Fruit fly (Drosophila melanogaster) whole organism, embryonic: ENCODE data around the gene SPH93.

Experiments used
- Ada2b ChIP-seq: fragments of 200-800 bp; sonication (Bioruptor generic); IDR thresholded peaks from 2 replicates; pipeline ENCODE4 v1.3.6; 2022; ENCODE audit warnings: missing biosample characterization, missing genetic modification characterization
- Adf1 ChIP-seq: fragments of 200-800 bp; sonication (Bioruptor generic); IDR thresholded peaks from 2 replicates; pipeline ENCODE4 v1.3.6; 2022; ENCODE audit warnings: missing biosample characterization, missing genetic modification characterization
- CG10654 ChIP-seq: fragments of 200-800 bp; sonication (Bioruptor generic); optimal IDR thresholded peaks from 2 replicates; lab custom pipeline; 2016; ENCODE audit warnings: missing biosample characterization, missing genetic modification characterization
- CG11093 ChIP-seq: fragments of 200-800 bp; sonication (Bioruptor generic); IDR thresholded peaks from 3 replicates; pipeline ENCODE4 v1.3.6; 2022; ENCODE audit warnings: missing biosample characterization, missing genetic modification characterization
- CG11456 ChIP-seq: fragments of 200-800 bp; sonication (Bioruptor generic); IDR thresholded peaks from 3 replicates; pipeline ENCODE4 v1.3.6; 2022; ENCODE audit warnings: missing biosample characterization, missing genetic modification characterization
- CG13123 ChIP-seq: fragments of 200-800 bp; sonication (Bioruptor generic); optimal IDR thresholded peaks from 2 replicates; lab custom pipeline; 2016; ENCODE audit warnings: missing biosample characterization, missing genetic modification characterization
- CG13287 ChIP-seq: fragments of 200-800 bp; sonication (Bioruptor generic); IDR thresholded peaks from 2 replicates; pipeline ENCODE4 v1.3.6; 2022; ENCODE audit warnings: missing biosample characterization, missing genetic modification characterization; ENCODE audit not compliant: partially characterized antibody
- CG13894 ChIP-seq: fragments of 200-800 bp; sonication (Bioruptor generic); optimal IDR thresholded peaks from 3 replicates; lab custom pipeline; 2018; ENCODE audit warnings: missing biosample characterization, mild to moderate bottlenecking, missing genetic modification characterization, moderate library complexity
- CG14050 ChIP-seq: fragments of 200-800 bp; sonication (Bioruptor generic); IDR thresholded peaks from 3 replicates; pipeline ENCODE4 v1.3.6; 2022; ENCODE audit warnings: missing biosample characterization, missing genetic modification characterization
- CG14441 ChIP-seq: fragments of 200-800 bp; sonication (Bioruptor generic); IDR thresholded peaks from 2 replicates; pipeline ENCODE4 v1.3.6; 2022; ENCODE audit warnings: missing biosample characterization, missing genetic modification characterization
- CG14710 ChIP-seq: fragments of 200-800 bp; sonication (Bioruptor generic); optimal IDR thresholded peaks from 3 replicates; lab custom pipeline; 2019; ENCODE audit warnings: missing biosample characterization, mild to moderate bottlenecking, missing genetic modification characterization, moderate library complexity
- CG14860 ChIP-seq: fragments of 200-800 bp; sonication (Bioruptor generic); IDR thresholded peaks from 3 replicates; pipeline ENCODE4 v1.3.6; 2022; ENCODE audit warnings: missing biosample characterization, missing genetic modification characterization; ENCODE audit not compliant: partially characterized antibody
- CG17361 ChIP-seq: fragments of 200-800 bp; sonication (Bioruptor generic); IDR thresholded peaks from 3 replicates; pipeline ENCODE4 v1.3.6; 2022; ENCODE audit warnings: missing biosample characterization, missing genetic modification characterization
- CG17385 ChIP-seq: fragments of 200-800 bp; sonication (Bioruptor generic); optimal IDR thresholded peaks from 3 replicates; lab custom pipeline; 2018; ENCODE audit warnings: missing biosample characterization, mild to moderate bottlenecking, missing genetic modification characterization
- CG17829 ChIP-seq: fragments of 200-800 bp; optimal IDR thresholded peaks from 2 replicates; lab custom pipeline; 2019; ENCODE audit warnings: missing biosample characterization, mild to moderate bottlenecking, missing genetic modification characterization, moderate library complexity
- CG30020 ChIP-seq: fragments of 200-800 bp; optimal IDR thresholded peaks from 2 replicates; lab custom pipeline; 2019; ENCODE audit warnings: missing biosample characterization, mild to moderate bottlenecking, missing genetic modification characterization, moderate library complexity
- CG4707 ChIP-seq: fragments of 200-800 bp; sonication (Bioruptor generic); optimal IDR thresholded peaks from 2 replicates; lab custom pipeline; 2018; ENCODE audit warnings: missing biosample characterization, mild to moderate bottlenecking, missing genetic modification characterization, moderate library complexity
- CG7745 ChIP-seq: fragments of 200-800 bp; sonication (Bioruptor generic); optimal IDR thresholded peaks from 2 replicates; lab custom pipeline; 2018; ENCODE audit warnings: missing biosample characterization, mild to moderate bottlenecking, missing genetic modification characterization, moderate library complexity
- CG7786 ChIP-seq: fragments of 200-800 bp; sonication (Bioruptor generic); optimal IDR thresholded peaks from 2 replicates; lab custom pipeline; 2016; ENCODE audit warnings: missing biosample characterization, missing genetic modification characterization
- CG8290 ChIP-seq, 3 experiments: fragments of 200-800 bp; sonication (Bioruptor generic); optimal IDR thresholded peaks; 2 replicates each; lab custom pipeline; 2016 to 2019; ENCODE audit warnings: missing biosample characterization in 3 of 3, missing genetic modification characterization in 3 of 3, mild to moderate bottlenecking in 2 of 3, moderate library complexity in 1 of 3
- CG8765 ChIP-seq: fragments of 200-800 bp; sonication (Bioruptor generic); IDR thresholded peaks from 2 replicates; pipeline ENCODE4 v1.3.6; 2022; ENCODE audit warnings: missing biosample characterization, missing genetic modification characterization
- CTCF ChIP-seq: fragments of 200-800 bp; sonication (Bioruptor generic); optimal IDR thresholded peaks from 2 replicates; lab custom pipeline; 2017; ENCODE audit warnings: missing biosample characterization, mild to moderate bottlenecking, missing genetic modification characterization, moderate library complexity
- CkIIα-i1 ChIP-seq: fragments of 200-800 bp; sonication (Bioruptor generic); IDR thresholded peaks from 2 replicates; pipeline ENCODE4 v1.3.6; 2022; ENCODE audit warnings: missing biosample characterization, missing genetic modification characterization
- Dip2 ChIP-seq: fragments of 200-800 bp; sonication (Bioruptor generic); IDR thresholded peaks from 2 replicates; pipeline ENCODE4 v1.3.6; 2022; ENCODE audit warnings: missing biosample characterization, missing genetic modification characterization
- Dip3 ChIP-seq: fragments of 200-800 bp; sonication (Bioruptor generic); optimal IDR thresholded peaks from 3 replicates; lab custom pipeline; 2016; ENCODE audit warnings: missing biosample characterization, missing genetic modification characterization
- E2f2 ChIP-seq: fragments of 200-800 bp; sonication (Bioruptor generic); IDR thresholded peaks from 2 replicates; pipeline ENCODE4 v1.3.6; 2022; ENCODE audit warnings: missing biosample characterization, missing genetic modification characterization
- ERR ChIP-seq: fragments of 200-800 bp; sonication (Bioruptor generic); optimal IDR thresholded peaks from 2 replicates; lab custom pipeline; 2016; ENCODE audit warnings: missing biosample characterization, missing genetic modification characterization
- Elba2 ChIP-seq: fragments of 200-800 bp; sonication (Bioruptor generic); optimal IDR thresholded peaks from 3 replicates; lab custom pipeline; 2016; ENCODE audit warnings: missing biosample characterization, missing genetic modification characterization
- Ets65A ChIP-seq: fragments of 200-800 bp; sonication (Bioruptor generic); peaks from one replicate; lab custom pipeline; 2016; ENCODE audit warnings: missing biosample characterization, missing genetic modification characterization
- HHEX ChIP-seq: fragments of 200-800 bp; sonication (Bioruptor generic); optimal IDR thresholded peaks from 3 replicates; lab custom pipeline; 2017; ENCODE audit warnings: missing biosample characterization, mild to moderate bottlenecking, missing genetic modification characterization, missing genetic modification reagents
- HLH4C ChIP-seq: fragments of 200-800 bp; sonication (Bioruptor generic); IDR thresholded peaks from 3 replicates; pipeline ENCODE4 v1.3.6; 2022; ENCODE audit warnings: missing biosample characterization, missing genetic modification characterization; ENCODE audit not compliant: partially characterized antibody
- Kr ChIP-seq: fragments of 200-800 bp; sonication (Bioruptor generic); optimal IDR thresholded peaks from 2 replicates; lab custom pipeline; 2017; ENCODE audit warnings: missing biosample characterization, mild to moderate bottlenecking, missing genetic modification characterization
- Max ChIP-seq: fragments of 200-800 bp; sonication (Bioruptor generic); optimal IDR thresholded peaks from 2 replicates; lab custom pipeline; 2016; ENCODE audit warnings: missing biosample characterization, mild to moderate bottlenecking, missing genetic modification characterization
- Med ChIP-seq: fragments of 200-800 bp; sonication (Bioruptor generic); peaks from one replicate; lab custom pipeline; 2016; ENCODE audit warnings: missing biosample characterization, missing genetic modification characterization, mild to moderate bottlenecking, inconsistent platforms, moderate library complexity
- cg ChIP-seq: fragments of 200-800 bp; sonication (Bioruptor generic); optimal IDR thresholded peaks from 3 replicates; lab custom pipeline; 2019; ENCODE audit warnings: missing biosample characterization, mild to moderate bottlenecking, missing genetic modification characterization, moderate library complexity
- chinmo ChIP-seq: fragments of 200-800 bp; sonication (Bioruptor generic); IDR thresholded peaks from 4 replicates; pipeline ENCODE4 v1.3.6; 2022; ENCODE audit warnings: missing biosample characterization, missing genetic modification characterization; ENCODE audit not compliant: partially characterized antibody
- gro ChIP-seq: fragments of 200-800 bp; sonication (Bioruptor generic); optimal IDR thresholded peaks from 2 replicates; lab custom pipeline; 2016; ENCODE audit warnings: missing biosample characterization, missing genetic modification characterization
- gsb-n ChIP-seq: fragments of 200-800 bp; sonication (Bioruptor generic); optimal IDR thresholded peaks from 3 replicates; lab custom pipeline; 2018; ENCODE audit warnings: missing biosample characterization, mild to moderate bottlenecking, missing genetic modification characterization
- gt ChIP-seq: fragments of 200-800 bp; sonication (Bioruptor generic); IDR thresholded peaks from 2 replicates; pipeline ENCODE4 v1.3.6; 2022; ENCODE audit warnings: missing biosample characterization, missing genetic modification characterization
- hb ChIP-seq: fragments of 200-800 bp; sonication (Bioruptor generic); IDR thresholded peaks from 3 replicates; pipeline ENCODE4 v1.3.6; 2022; ENCODE audit warnings: missing biosample characterization, missing genetic modification characterization; ENCODE audit not compliant: partially characterized antibody
- maf-S ChIP-seq: fragments of 200-800 bp; sonication (Bioruptor generic); optimal IDR thresholded peaks from 2 replicates; lab custom pipeline; 2016; ENCODE audit warnings: missing biosample characterization, missing genetic modification characterization
- nerfin-2 ChIP-seq: fragments of 200-800 bp; sonication (Bioruptor generic); IDR thresholded peaks from 2 replicates; pipeline ENCODE4 v1.3.6; 2022; ENCODE audit warnings: missing biosample characterization, missing genetic modification characterization; ENCODE audit not compliant: partially characterized antibody
- pros ChIP-seq: fragments of 200-800 bp; sonication (Bioruptor generic); optimal IDR thresholded peaks from 3 replicates; lab custom pipeline; 2019; ENCODE audit warnings: missing biosample characterization, mild to moderate bottlenecking, missing genetic modification characterization, moderate library complexity
- row ChIP-seq: fragments of 200-800 bp; sonication (Bioruptor generic); IDR thresholded peaks from 3 replicates; pipeline ENCODE4 v1.3.6; 2022; ENCODE audit warnings: missing biosample characterization, missing genetic modification characterization
- sd ChIP-seq: fragments of 200-800 bp; sonication (Bioruptor generic); optimal IDR thresholded peaks from 3 replicates; lab custom pipeline; 2018; ENCODE audit warnings: missing biosample characterization, mild to moderate bottlenecking, missing genetic modification characterization, moderate library complexity
- sna ChIP-seq: fragments of 200-800 bp; sonication (Bioruptor generic); IDR thresholded peaks from 2 replicates; pipeline ENCODE4 v1.3.6; 2022; ENCODE audit warnings: missing biosample characterization, missing genetic modification characterization; ENCODE audit not compliant: partially characterized antibody
- unpg ChIP-seq: fragments of 200-800 bp; sonication (Bioruptor generic); optimal IDR thresholded peaks from 3 replicates; lab custom pipeline; 2018; ENCODE audit warnings: missing biosample characterization, mild to moderate bottlenecking, missing genetic modification characterization, moderate library complexity
- vfl ChIP-seq: fragments of 200-800 bp; sonication (Bioruptor generic); optimal IDR thresholded peaks from 2 replicates; lab custom pipeline; 2016; ENCODE audit warnings: missing biosample characterization, missing genetic modification characterization
- vnd ChIP-seq: fragments of 200-800 bp; sonication (Bioruptor generic); IDR thresholded peaks from 3 replicates; pipeline ENCODE4 v1.3.6; 2022; ENCODE audit warnings: missing biosample characterization, missing genetic modification characterization; ENCODE audit not compliant: partially characterized antibody
- zen2 ChIP-seq: fragments of 200-800 bp; sonication (Bioruptor generic); IDR thresholded peaks from 3 replicates; pipeline ENCODE4 v1.3.6; 2022; ENCODE audit warnings: missing biosample characterization, missing genetic modification characterization; ENCODE audit not compliant: partially characterized antibody
- zfh1 ChIP-seq: fragments of 200-800 bp; sonication (Bioruptor generic); IDR thresholded peaks from 3 replicates; pipeline ENCODE4 v1.3.6; 2022; ENCODE audit warnings: missing biosample characterization, missing genetic modification characterization

The SPH93 gene

DNA sequence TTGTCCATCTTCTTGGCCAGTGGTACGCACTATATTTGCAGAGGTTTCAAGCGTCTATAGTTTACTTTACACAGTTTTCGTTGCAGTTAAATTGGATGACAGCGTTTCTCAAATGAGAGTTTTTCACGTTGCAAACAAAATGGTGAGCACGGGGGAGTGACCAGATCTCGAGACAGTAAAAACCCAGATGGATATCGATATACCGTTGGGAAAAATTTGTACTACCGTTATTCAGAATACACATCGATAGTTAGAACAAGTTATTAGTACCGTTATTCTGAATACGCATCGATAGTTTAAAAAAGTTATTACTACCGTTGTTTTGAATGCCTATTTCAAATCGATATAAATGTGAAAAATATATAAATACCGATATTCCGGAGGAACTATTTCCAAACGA is 22.0 kb upstream of the SPH93 start, which contains the start of gene cass (continued):
- TF ChIP-seq CkIIα-i1 (GFP tag; lab: Robert Waterston, UW) (no peak), Adf1 (GFP tag; lab: Robert Waterston, UW) (no peak), chinmo (peak; percentile 76; the same call in 1 of the 4 replicates), gro (GFP tag; lab: Kevin White, UChicago) (peak; percentile 15), CG13287 (peak; percentile 93), CG14860 (GFP tag; lab: Robert Waterston, UW) (peak; percentile 84), CG11093 (GFP tag; lab: Robert Waterston, UW) (no peak), vfl (no peak), Med (GFP tag; lab: Kevin White, UChicago) (peak; percentile 77), cg (GFP tag; lab: Kevin White, UChicago) (no peak), Ets65A (GFP tag; lab: Kevin White, UChicago) (no peak), gt (no peak), unpg (GFP tag; lab: Kevin White, UChicago) (peak; percentile 23), CTCF (GFP tag; lab: Kevin White, UChicago) (peak; percentile 47), Max (GFP tag; lab: Kevin White, UChicago) (peak; percentile 4), CG7745 (tag; lab: Kevin White, UChicago) (no peak), HHEX (GFP tag; lab: Kevin White, UChicago) (no peak), CG13123 (GFP tag; lab: Kevin White, UChicago) (no peak), zen2 (GFP tag; lab: Robert Waterston, UW) (peak; percentile 84), CG10654 (GFP tag; lab: Kevin White, UChicago) (no peak), pros (no peak), sd (tag; lab: Kevin White, UChicago) (peak; percentile 74), Dip3 (no peak), HLH4C (GFP tag; lab: Robert Waterston, UW) (peak; percentile 91), CG14050 (GFP tag; lab: Robert Waterston, UW) (no peak), Elba2 (GFP tag; lab: Kevin White, UChicago) (peak; percentile 17), CG8290 (GFP tag; optimal IDR thresholded peaks at IDR 0.05; lab: Kevin White, UChicago) (peak; percentile 39), CG8290 (tag; optimal IDR thresholded peaks at IDR 0.05; lab: Kevin White, UChicago) (peak in 1 of 2 experiments; percentile 70), CG11456 (GFP tag; lab: Robert Waterston, UW) (no peak), CG4707 (no peak), CG30020 (tag; lab: Kevin White, UChicago) (peak; percentile 59), CG14441 (GFP tag; lab: Robert Waterston, UW) (no peak), nerfin-2 (GFP tag; lab: Robert Waterston, UW) (peak; percentile 65; the same call in 1 of the 2 replicates), sna (peak; percentile 82), CG14710 (tag; lab: Kevin White, UChicago) (peak; percentile 54), CG8765 (GFP tag; lab: Robert Waterston, UW) (no peak), ERR (GFP tag; lab: Kevin White, UChicago) (no peak), maf-S (no peak), zfh1 (GFP tag; lab: Robert Waterston, UW) (no peak), CG17361 (GFP tag; lab: Robert Waterston, UW) (0 out of 3 replicates have a peak, but pooled peaks have one; percentile 18), vnd (GFP tag; lab: Robert Waterston, UW) (peak; percentile 88), gsb-n (tag; lab: Kevin White, UChicago) (no peak), CG17385 (GFP tag; lab: Kevin White, UChicago) (no peak), Ada2b (GFP tag; lab: Robert Waterston, UW) (no peak), hb (GFP tag; lab: Robert Waterston, UW) (peak; percentile 86), Kr (no peak), E2f2 (GFP tag; lab: Robert Waterston, UW) (peak; percentile 71), Dip2 (GFP tag; lab: Robert Waterston, UW) (no peak), row (GFP tag; lab: Robert Waterston, UW) (peak; percentile 60), CG7786 (GFP tag; lab: Kevin White, UChicago) (no peak), CG17829 (tag; lab: Kevin White, UChicago) (peak; percentile 58), CG13894 (peak; percentile 13)
